Worm (Caenorhabditis elegans) whole organism, L4 larva: ENCODE results near the gene ral-1.

ENCODE experiments used
- D1046.2 ChIP-seq: fragments of 200-800 bp; sonication (Bioruptor generic); IDR thresholded peaks from 2 replicates; pipeline ENCODE4 v1.3.6; 2022; ENCODE audit warnings: missing genetic modification characterization, missing compliant biosample characterization
- F10B5.3 ChIP-seq: sonication (generic microtip); optimal IDR thresholded peaks from 2 replicates; lab custom pipeline; 2016; ENCODE audit warnings: mild to moderate bottlenecking, missing genetic modification characterization, missing compliant biosample characterization
- F26F4.8 ChIP-seq: fragments of 200-800 bp; sonication (Bioruptor generic); conservative IDR thresholded peaks from 2 replicates; pipeline ENCODE4 v1.3.6; 2022; ENCODE audit warnings: missing genetic modification characterization, missing compliant biosample characterization
- F49E8.2 ChIP-seq: sonication (generic microtip); optimal IDR thresholded peaks from 2 replicates; lab custom pipeline; 2016; ENCODE audit warnings: missing compliant biosample characterization, mild to moderate bottlenecking, missing genetic modification characterization, borderline replicate concordance
- R02D3.7 ChIP-seq: fragments of 150-350 bp; sonication (generic microtip); optimal IDR thresholded peaks from 3 replicates; lab custom pipeline; 2014; ENCODE audit warnings: missing biosample characterization, missing genetic modification characterization
- T26A8.4 ChIP-seq: fragments of 200-800 bp; sonication (Bioruptor generic); IDR thresholded peaks from 2 replicates; pipeline ENCODE4 v1.3.6; 2022; ENCODE audit warnings: missing genetic modification characterization, missing compliant biosample characterization
- ZK546.5 ChIP-seq, 2 experiments: sonication (generic microtip); optimal IDR thresholded peaks; 2 replicates each; lab custom pipeline; 2017; ENCODE audit warnings: missing biosample characterization in 2 of 2, missing genetic modification characterization in 2 of 2
- aha-1 ChIP-seq: fragments of 150-350 bp; peaks from one replicate; lab custom pipeline; 2014; ENCODE audit warnings: missing biosample characterization, missing genetic modification characterization
- arid-1 ChIP-seq: fragments of 200-800 bp; sonication (Bioruptor generic); conservative IDR thresholded peaks from 2 replicates; pipeline ENCODE4 v1.3.6; 2022; ENCODE audit warnings: missing genetic modification reagents, missing genetic modification characterization, missing compliant biosample characterization
- ceh-20 ChIP-seq: fragments of 200-800 bp; sonication (Bioruptor generic); IDR thresholded peaks from 2 replicates; pipeline ENCODE4 v1.3.6; 2022; ENCODE audit warnings: missing genetic modification reagents, missing genetic modification characterization, missing compliant biosample characterization
- ceh-28 ChIP-seq: fragments of 150-350 bp; optimal IDR thresholded peaks from 2 replicates; lab custom pipeline; 2014; ENCODE audit warnings: missing biosample characterization, missing genetic modification reagents, missing genetic modification characterization
- ces-1 ChIP-seq: fragments of 150-350 bp; sonication (generic microtip); optimal IDR thresholded peaks from 4 replicates; lab custom pipeline; 2014; ENCODE audit warnings: missing biosample characterization, missing genetic modification reagents, missing genetic modification characterization
- daf-16 ChIP-seq, 3 experiments: sonication (generic microtip); optimal IDR thresholded peaks; 2 replicates each; lab custom pipeline; 2016 to 2017; ENCODE audit warnings: missing genetic modification characterization in 3 of 3, missing genetic modification reagents in 3 of 3, mild to moderate bottlenecking in 2 of 3, missing compliant biosample characterization in 2 of 3, missing biosample characterization in 1 of 3, moderate library complexity in 1 of 3
- daf-8 ChIP-seq: fragments of 200-800 bp; sonication (Bioruptor generic); IDR thresholded peaks from 2 replicates; pipeline ENCODE4 v1.3.6; 2022; ENCODE audit warnings: missing genetic modification characterization, missing compliant biosample characterization
- dmd-8 ChIP-seq: fragments of 200-800 bp; sonication (Bioruptor generic); IDR thresholded peaks from 2 replicates; pipeline ENCODE4 v1.3.6; 2022; ENCODE audit warnings: missing genetic modification characterization, missing compliant biosample characterization
- dpl-1 ChIP-seq: fragments of 150-350 bp; optimal IDR thresholded peaks from 2 replicates; lab custom pipeline; 2014; ENCODE audit warnings: missing biosample characterization, missing genetic modification reagents, missing genetic modification characterization
- dve-1 ChIP-seq: sonication (generic microtip); optimal IDR thresholded peaks from 2 replicates; lab custom pipeline; 2017; ENCODE audit warnings: antibody characterized with exemption, mild to moderate bottlenecking, missing genetic modification characterization, missing compliant biosample characterization; ENCODE audit not compliant: insufficient read depth
- egl-43 ChIP-seq: fragments of 200-800 bp; sonication (Bioruptor generic); IDR thresholded peaks from 2 replicates; pipeline ENCODE4 v1.3.6; 2022; ENCODE audit warnings: missing genetic modification reagents, missing genetic modification characterization, missing compliant biosample characterization
- hlh-11 ChIP-seq: fragments of 200-800 bp; sonication (Bioruptor generic); optimal IDR thresholded peaks from 2 replicates; lab custom pipeline; 2018; ENCODE audit warnings: mild to moderate bottlenecking, missing genetic modification characterization, missing compliant biosample characterization
- hlh-30 ChIP-seq: sonication (generic microtip); optimal IDR thresholded peaks from 2 replicates; lab custom pipeline; 2017; ENCODE audit warnings: antibody characterized with exemption, mild to moderate bottlenecking, missing genetic modification characterization, missing compliant biosample characterization; ENCODE audit not compliant: insufficient read depth
- lim-7 ChIP-seq: fragments of 200-800 bp; sonication (Bioruptor generic); IDR thresholded peaks from 2 replicates; pipeline ENCODE4 v1.3.6; 2022; ENCODE audit warnings: missing genetic modification characterization, missing compliant biosample characterization
- lin-1 ChIP-seq: fragments of 200-800 bp; sonication (Bioruptor generic); IDR thresholded peaks from 2 replicates; pipeline ENCODE4 v1.3.6; 2022; ENCODE audit warnings: missing genetic modification reagents, missing genetic modification characterization, missing compliant biosample characterization
- lsy-2 ChIP-seq, 2 experiments: fragments of 150-350 bp in 1 of 2; sonication (generic microtip) in 1 of 2; optimal IDR thresholded peaks; 2 replicates each; lab custom pipeline; 2014 to 2017; ENCODE audit warnings: missing biosample characterization in 2 of 2, missing genetic modification characterization in 2 of 2
- mep-1 ChIP-seq: fragments of 150-350 bp; sonication (generic microtip); optimal IDR thresholded peaks from 3 replicates; lab custom pipeline; 2014; ENCODE audit warnings: missing biosample characterization, missing genetic modification characterization
- mes-2 ChIP-seq: sonication (generic microtip); optimal IDR thresholded peaks from 2 replicates; lab custom pipeline; 2016; ENCODE audit warnings: missing genotype, mild to moderate bottlenecking, missing genetic modification characterization, missing compliant biosample characterization; ENCODE audit not compliant: poor library complexity, severe bottlenecking
- mxl-2 ChIP-seq: fragments of 200-800 bp; sonication (Bioruptor generic); conservative IDR thresholded peaks from 2 replicates; pipeline ENCODE4 v1.3.6; 2022; ENCODE audit warnings: missing genetic modification reagents, missing genetic modification characterization, missing compliant biosample characterization
- nhr-237 ChIP-seq: sonication (generic microtip); optimal IDR thresholded peaks from 2 replicates; lab custom pipeline; 2017; ENCODE audit warnings: missing biosample characterization, missing genetic modification characterization
- nhr-25 ChIP-seq: sonication (generic microtip); optimal IDR thresholded peaks from 2 replicates; lab custom pipeline; 2017; ENCODE audit warnings: missing genetic modification characterization, mild to moderate bottlenecking, missing compliant biosample characterization, antibody characterized with exemption, moderate library complexity, borderline replicate concordance; ENCODE audit not compliant: insufficient read depth
- nhr-28 ChIP-seq: fragments of 150-350 bp; optimal IDR thresholded peaks from 2 replicates; lab custom pipeline; 2014; ENCODE audit warnings: missing biosample characterization, missing genetic modification characterization
- nhr-48 ChIP-seq: sonication (generic microtip); optimal IDR thresholded peaks from 2 replicates; lab custom pipeline; 2016; ENCODE audit warnings: mild to moderate bottlenecking, missing genetic modification characterization, missing compliant biosample characterization
- nhr-6 ChIP-seq: fragments of 150-350 bp; optimal IDR thresholded peaks from 2 replicates; lab custom pipeline; 2014; ENCODE audit warnings: missing biosample characterization, missing genetic modification characterization
- nhr-76 ChIP-seq: fragments of 150-350 bp; optimal IDR thresholded peaks from 2 replicates; lab custom pipeline; 2014; ENCODE audit warnings: missing biosample characterization, missing genetic modification characterization
- pha-4 ChIP-seq, 2 experiments: fragments of 150-350 bp in 1 of 2; fragments of 200-800 bp in 1 of 2; sonication (Bioruptor generic) in 1 of 2; IDR thresholded peaks in 1 of 2; optimal IDR thresholded peaks in 1 of 2; 2 replicates each; pipeline versions ENCODE4 v1.3.6 to Lab custom; 2014 to 2022; ENCODE audit warnings: missing genetic modification characterization in 2 of 2, missing genetic modification reagents in 2 of 2, missing biosample characterization in 1 of 2, missing compliant biosample characterization in 1 of 2
- pqm-1 ChIP-seq: sonication (generic microtip); optimal IDR thresholded peaks from 2 replicates; lab custom pipeline; 2017; ENCODE audit warnings: missing biosample characterization, missing genetic modification characterization
- rbr-2 ChIP-seq: sonication (generic microtip); optimal IDR thresholded peaks from 2 replicates; lab custom pipeline; 2016; ENCODE audit warnings: missing genotype, missing genetic modification characterization, missing compliant biosample characterization
- set-16 ChIP-seq: fragments of 200-800 bp; sonication (Bioruptor generic); IDR thresholded peaks from 2 replicates; pipeline ENCODE4 v1.3.6; 2022; ENCODE audit warnings: missing genetic modification reagents, missing genetic modification characterization, missing compliant biosample characterization
- skn-1 ChIP-seq: fragments of 150-350 bp; optimal IDR thresholded peaks from 2 replicates; lab custom pipeline; 2014; ENCODE audit warnings: missing biosample characterization, missing genetic modification characterization
- spr-1 ChIP-seq: sonication (generic microtip); optimal IDR thresholded peaks from 2 replicates; lab custom pipeline; 2016; ENCODE audit warnings: mild to moderate bottlenecking, missing genetic modification characterization, missing compliant biosample characterization
- spr-3 ChIP-seq: fragments of 200-800 bp; sonication (Bioruptor generic); optimal IDR thresholded peaks from 2 replicates; lab custom pipeline; 2018; ENCODE audit warnings: mild to moderate bottlenecking, missing genetic modification characterization, missing compliant biosample characterization
- unc-62 ChIP-seq, 3 experiments: fragments of 150-350 bp in 1 of 3; sonication (generic microtip); optimal IDR thresholded peaks in 2 of 3; peaks in 1 of 3; 1 replicate in 1 of 3; 2 replicates in 2 of 3; lab custom pipeline; 2014 to 2017; ENCODE audit warnings: missing biosample characterization in 3 of 3, missing genetic modification characterization in 3 of 3, missing genetic modification reagents in 3 of 3, missing genotype in 1 of 3
- zip-11 ChIP-seq: fragments of 200-800 bp; sonication (Bioruptor generic); IDR thresholded peaks from 2 replicates; pipeline ENCODE4 v1.3.6; 2022; ENCODE audit warnings: missing genetic modification characterization, missing compliant biosample characterization

Gene ral-1

DNA sequence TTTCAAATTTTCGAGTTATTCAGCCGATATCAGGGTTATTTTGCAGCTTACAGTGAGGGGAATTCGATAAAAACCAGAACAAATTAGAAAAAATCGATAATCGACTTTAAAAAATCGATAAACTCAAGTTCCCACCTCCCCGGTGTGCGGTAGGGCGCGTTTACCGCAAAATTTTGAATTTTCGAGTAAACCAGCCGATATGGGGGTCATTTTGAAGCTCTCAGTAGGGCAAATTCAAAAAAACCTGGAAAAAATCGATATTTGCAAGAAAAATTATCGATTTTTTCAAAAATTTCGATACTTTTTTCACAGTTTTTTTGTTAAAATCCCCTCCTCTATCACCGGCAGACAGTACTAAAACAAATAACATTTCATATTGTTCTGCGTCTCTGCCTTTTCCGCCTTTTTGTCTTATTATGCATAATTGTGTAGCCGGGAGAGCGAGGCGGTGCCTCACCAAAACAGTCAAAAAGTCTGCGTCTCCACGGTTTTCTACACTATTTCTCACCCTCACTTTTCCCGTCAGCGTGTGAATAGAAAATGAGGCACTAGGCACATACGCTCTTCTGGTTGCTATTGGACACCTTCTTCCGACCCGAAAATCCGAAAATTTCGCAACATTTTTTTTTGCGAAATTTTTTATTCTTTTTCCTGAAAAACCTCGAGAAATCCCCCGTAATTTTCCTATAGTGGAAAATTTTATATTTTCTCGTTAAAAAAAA lies at the start of gene ral-1:
Gene ral-1, plus strand, starts transcription at position 435 of the 722 bp plus-strand sequence.
- no peak for TF ChIP-seq nhr-25
- no peak for TF ChIP-seq daf-16 (GFP tag; optimal IDR thresholded peaks at IDR 0.05; lab: Kevin White, UChicago)
- no peak for TF ChIP-seq daf-16 (tag; optimal IDR thresholded peaks at IDR 0.05; lab: Kevin White, UChicago)
- no peak for TF ChIP-seq T26A8.4 (GFP tag; lab: Robert Waterston, UW)
- no peak for TF ChIP-seq lin-1 (GFP tag; lab: Robert Waterston, UW)
- peak; percentile 3 for TF ChIP-seq hlh-11 (tag; lab: Kevin White, UChicago)
- no peak for TF ChIP-seq spr-3 (GFP tag; lab: Kevin White, UChicago)
- peak; percentile 46 for TF ChIP-seq dve-1
- peak; percentile 85 for TF ChIP-seq ceh-28
- peak; percentile 12 for TF ChIP-seq mes-2 (tag; lab: Kevin White, UChicago)
- TF ChIP-seq nhr-28: peak; percentile 11
- TF ChIP-seq nhr-6 (tag; lab: Kevin White, UChicago): peak; percentile 53
- peak; percentile 3 for TF ChIP-seq dpl-1 (GFP tag; lab: Kevin White, UChicago)
- TF ChIP-seq lsy-2 (tag; optimal IDR thresholded peaks at IDR 0.05; lab: Kevin White, UChicago): peak in 1 of 2 experiments; percentile 26

ce11 chrIII:3263696-3264095 lies 47.4 kb upstream of the ral-1 start:
- TF ChIP-seq ceh-28 (peak; percentile 91), pqm-1 (tag; lab: Kevin White, UChicago) (no peak)

ce11 chrIII:3266602-3267001 lies 44.5 kb upstream of the ral-1 start, which contains the start of gene Y53G8AM.7:
Y53G8AM.7 (minus strand) TSS chrIII:3266702.
- TF ChIP-seq zip-11 (GFP tag; lab: Robert Waterston, UW): no peak
- no peak for TF ChIP-seq ZK546.5 (tag; optimal IDR thresholded peaks at IDR 0.05; lab: Kevin White, UChicago)
- no peak for TF ChIP-seq unc-62 (GFP tag; optimal IDR thresholded peaks at IDR 0.05 in 1 of 2; lab: Kevin White, UChicago)
- no peak for TF ChIP-seq unc-62 (tag; optimal IDR thresholded peaks at IDR 0.05; lab: Kevin White, UChicago)
- TF ChIP-seq egl-43 (GFP tag; lab: Robert Waterston, UW): no peak
- TF ChIP-seq dmd-8: no peak
- no peak for TF ChIP-seq hlh-30 (tag; lab: Kevin White, UChicago)
- TF ChIP-seq D1046.2 (GFP tag; lab: Robert Waterston, UW): no peak
- TF ChIP-seq nhr-76 (tag; lab: Kevin White, UChicago): no peak
- no peak for TF ChIP-seq ces-1 (GFP tag; lab: Kevin White, UChicago)
- no peak for TF ChIP-seq skn-1 (tag; lab: Kevin White, UChicago)
- no peak for TF ChIP-seq nhr-237
- no peak for TF ChIP-seq nhr-28

ce11 chrIII:3271682-3272081 lies 39.4 kb upstream of the ral-1 start:
- TF ChIP-seq unc-62 (GFP tag; optimal IDR thresholded peaks at IDR 0.05 in 1 of 2; lab: Kevin White, UChicago) (peak in 1 of 2 experiments; percentile 38), unc-62 (tag; optimal IDR thresholded peaks at IDR 0.05; lab: Kevin White, UChicago) (no peak), F10B5.3 (tag; lab: Kevin White, UChicago) (peak; percentile 7), lin-1 (GFP tag; lab: Robert Waterston, UW) (no peak), F49E8.2 (tag; lab: Kevin White, UChicago) (no peak), rbr-2 (peak; percentile 50), arid-1 (GFP tag; lab: Robert Waterston, UW) (no peak), mes-2 (tag; lab: Kevin White, UChicago) (peak; percentile 31), nhr-48 (peak; percentile 49), ces-1 (GFP tag; lab: Kevin White, UChicago) (no peak), R02D3.7 (tag; lab: Kevin White, UChicago) (no peak), daf-8 (GFP tag; lab: Robert Waterston, UW) (no peak), ceh-20 (GFP tag; lab: Robert Waterston, UW) (peak; percentile 35; the same call in 1 of the 2 replicates), F26F4.8 (GFP tag; lab: Robert Waterston, UW) (no peak), nhr-28 (peak; percentile 52), spr-1 (tag; lab: Kevin White, UChicago) (peak; percentile 31), T26A8.4 (GFP tag; lab: Robert Waterston, UW) (no peak), pha-4 (GFP tag; IDR thresholded peaks at IDR 0.05; lab: Robert Waterston, UW) (peak; percentile 73; the same call in 1 of the 2 replicates), pha-4 (tag; optimal IDR thresholded peaks at IDR 0.05; lab: Kevin White, UChicago) (no peak), ZK546.5 (tag; optimal IDR thresholded peaks at IDR 0.05; lab: Kevin White, UChicago) (no peak), aha-1 (tag; lab: Kevin White, UChicago) (peak; percentile 58), lim-7 (no peak), set-16 (peak; percentile 95), spr-3 (GFP tag; lab: Kevin White, UChicago) (no peak), mep-1 (peak; percentile 84), mxl-2 (GFP tag; lab: Robert Waterston, UW) (0 out of 2 replicates have a peak, but pooled peaks have one; percentile 46), hlh-30 (tag; lab: Kevin White, UChicago) (peak; percentile 85)
